Fruit fly (Drosophila melanogaster): ENCODE results near the gene Ranbp21.
A peak's percentile ranks its signal among the peaks of the same experiment; 100 is the strongest.

Gene Ranbp21

DNA sequence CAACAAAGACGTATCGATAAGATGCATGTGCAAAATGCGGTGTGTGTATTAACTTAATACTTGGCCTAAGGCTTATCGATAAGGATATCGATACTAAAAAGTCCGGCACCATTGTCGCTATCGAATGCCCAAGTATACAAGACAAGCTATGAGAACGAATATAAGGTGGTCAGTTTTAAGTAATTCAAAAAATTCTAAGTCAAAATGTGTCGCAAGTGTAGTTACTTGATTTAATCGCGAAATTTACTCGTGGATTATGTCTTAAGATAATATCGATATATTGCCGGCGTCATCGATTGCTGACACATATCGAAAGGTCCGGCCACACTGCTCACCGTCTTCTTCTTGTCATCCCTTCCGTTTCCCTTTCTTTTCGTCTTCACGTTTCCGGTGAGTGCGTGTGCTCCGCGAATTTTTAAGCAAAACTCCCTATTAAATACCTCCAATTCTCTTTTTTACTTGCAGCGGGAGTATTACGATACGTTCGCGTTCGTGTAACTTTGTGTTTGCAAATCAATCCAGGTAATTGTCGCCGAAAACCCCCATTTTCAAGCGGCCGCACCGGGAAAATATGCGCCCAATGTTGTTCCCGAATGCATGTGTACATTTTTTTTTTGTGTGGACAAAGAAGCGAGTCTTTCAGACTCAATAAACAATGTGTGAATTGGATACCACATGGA is 54.2 kb downstream of the Ranbp21 start, which contains the start of gene RpS10b (continued):
- peak; percentile 86 for TF ChIP-seq CG7368 (GFP tag; optimal IDR thresholded peaks at IDR 0.05)
- TF ChIP-seq CG32006 (GFP tag; optimal IDR thresholded peaks at IDR 0.05) = peak; percentile 52
- peak; percentile 75 for TF ChIP-seq Eip75B (GFP tag; optimal IDR thresholded peaks at IDR 0.05)
- peak; percentile 81 for TF ChIP-seq CG10669 (GFP tag; optimal IDR thresholded peaks at IDR 0.05)
- TF ChIP-seq svp (GFP tag) = peak; percentile 70
- TF ChIP-seq esn (GFP tag; optimal IDR thresholded peaks at IDR 0.05) = peak; percentile 90
- TF ChIP-seq topi (GFP tag; optimal IDR thresholded peaks at IDR 0.05) = peak; percentile 89
- TF ChIP-seq Eip78C (GFP tag) = peak; percentile 94
- peak; percentile 87 for TF ChIP-seq eg (GFP tag; IDR thresholded peaks at IDR 0.05)

Data from whole organism, prepupa.